Worm (Caenorhabditis elegans) whole organism, young adult: Measurements from ENCODE around the gene F26F4.9.

Source experiments
- D2030.7 ChIP-seq: fragments of 200-800 bp; sonication (Bioruptor generic); IDR thresholded peaks from 2 replicates; pipeline ENCODE4 v1.3.6; 2022; ENCODE audit warnings: missing genetic modification reagents, missing genetic modification characterization, missing compliant biosample characterization
- F33H1.4 ChIP-seq: fragments of 200-800 bp; sonication (Bioruptor generic); IDR thresholded peaks from 2 replicates; pipeline ENCODE4 v1.3.6; 2022; ENCODE audit warnings: missing genetic modification reagents, missing genetic modification characterization, missing compliant biosample characterization
- F49E8.2 ChIP-seq: sonication (generic microtip); optimal IDR thresholded peaks from 3 replicates; lab custom pipeline; 2017; ENCODE audit warnings: missing genetic modification characterization, mild to moderate bottlenecking, missing compliant biosample characterization, antibody characterized with exemption, moderate library complexity; ENCODE audit not compliant: insufficient read depth
- T26A5.8 ChIP-seq: sonication (generic microtip); optimal IDR thresholded peaks from 2 replicates; lab custom pipeline; 2016; ENCODE audit warnings: missing genetic modification characterization, missing compliant biosample characterization
- Y67H2A.10 ChIP-seq: fragments of 200-800 bp; sonication (Bioruptor generic); conservative IDR thresholded peaks from 2 replicates; pipeline ENCODE4 v1.3.6; 2022; ENCODE audit warnings: missing genetic modification reagents, missing genetic modification characterization, missing compliant biosample characterization
- ama-1 ChIP-seq, 3 experiments: fragments of 150-350 bp in 1 of 3; sonication (generic microtip) in 2 of 3; optimal IDR thresholded peaks; 2 replicates each; lab custom pipeline; 2014 to 2018; ENCODE audit warnings: missing biosample characterization in 2 of 3, missing genetic modification characterization in 2 of 3, missing genetic modification reagents in 2 of 3
- athp-1 ChIP-seq: sonication (generic microtip); optimal IDR thresholded peaks from 2 replicates; lab custom pipeline; 2017; ENCODE audit warnings: mild to moderate bottlenecking, missing genetic modification characterization, missing compliant biosample characterization
- attf-3 ChIP-seq: fragments of 200-800 bp; sonication (Bioruptor generic); conservative IDR thresholded peaks from 2 replicates; pipeline ENCODE4 v1.3.6; 2022; ENCODE audit warnings: missing genetic modification reagents, missing genetic modification characterization, missing compliant biosample characterization
- attf-5 ChIP-seq: fragments of 200-800 bp; sonication (Bioruptor generic); optimal IDR thresholded peaks from 2 replicates; lab custom pipeline; 2018; ENCODE audit warnings: mild to moderate bottlenecking, missing genetic modification characterization, missing compliant biosample characterization
- ccch-3 ChIP-seq: fragments of 200-800 bp; sonication (Bioruptor generic); optimal IDR thresholded peaks from 2 replicates; lab custom pipeline; 2018; ENCODE audit warnings: mild to moderate bottlenecking, missing genetic modification characterization, missing compliant biosample characterization
- cebp-2 ChIP-seq: fragments of 200-800 bp; sonication (Bioruptor generic); IDR thresholded peaks from 2 replicates; pipeline ENCODE4 v1.3.6; 2022; ENCODE audit warnings: missing genetic modification characterization, missing compliant biosample characterization
- ceh-91 ChIP-seq: fragments of 200-800 bp; sonication (Bioruptor generic); IDR thresholded peaks from 2 replicates; pipeline ENCODE4 v1.3.6; 2022; ENCODE audit warnings: missing genetic modification reagents, missing genetic modification characterization, missing compliant biosample characterization
- die-1 ChIP-seq: sonication (generic microtip); optimal IDR thresholded peaks from 2 replicates; lab custom pipeline; 2016; ENCODE audit warnings: missing genotype, mild to moderate bottlenecking, missing genetic modification characterization, missing compliant biosample characterization
- dox-1 ChIP-seq: fragments of 200-800 bp; sonication (Bioruptor generic); IDR thresholded peaks from 2 replicates; pipeline ENCODE4 v1.3.6; 2022; ENCODE audit warnings: missing genetic modification reagents, missing genetic modification characterization, missing compliant biosample characterization
- dpl-1 ChIP-seq: fragments of 150-350 bp; optimal IDR thresholded peaks from 2 replicates; lab custom pipeline; 2014; ENCODE audit warnings: missing biosample characterization, missing genetic modification reagents, missing genetic modification characterization
- efl-1 ChIP-seq: fragments of 150-350 bp; optimal IDR thresholded peaks from 2 replicates; lab custom pipeline; 2014; ENCODE audit warnings: missing biosample characterization, missing genetic modification reagents, missing genetic modification characterization
- ets-4 ChIP-seq: fragments of 200-800 bp; sonication (Bioruptor generic); optimal IDR thresholded peaks from 2 replicates; lab custom pipeline; 2018; ENCODE audit warnings: mild to moderate bottlenecking, missing genetic modification characterization, missing compliant biosample characterization
- fkh-3 ChIP-seq: sonication (generic microtip); optimal IDR thresholded peaks from 2 replicates; lab custom pipeline; 2016; ENCODE audit warnings: mild to moderate bottlenecking, missing genetic modification characterization, missing compliant biosample characterization
- hlh-12 ChIP-seq: sonication (generic microtip); optimal IDR thresholded peaks from 2 replicates; lab custom pipeline; 2016; ENCODE audit warnings: missing genetic modification characterization, missing compliant biosample characterization
- hlh-26 ChIP-seq: fragments of 200-800 bp; sonication (Bioruptor generic); conservative IDR thresholded peaks from 2 replicates; pipeline ENCODE4 v1.3.6; 2022; ENCODE audit warnings: missing genetic modification reagents, missing genetic modification characterization, missing compliant biosample characterization
- hmg-1.2 ChIP-seq: fragments of 200-800 bp; sonication (Bioruptor generic); IDR thresholded peaks from 2 replicates; pipeline ENCODE4 v1.3.6; 2022; ENCODE audit warnings: missing genetic modification reagents, missing genetic modification characterization, missing compliant biosample characterization
- hsf-1 ChIP-seq: fragments of 200-800 bp; sonication (Bioruptor generic); IDR thresholded peaks from 2 replicates; pipeline ENCODE4 v1.3.6; 2022; ENCODE audit warnings: missing genetic modification reagents, missing genetic modification characterization, missing compliant biosample characterization
- let-526 ChIP-seq: fragments of 200-800 bp; sonication (Bioruptor generic); IDR thresholded peaks from 2 replicates; pipeline ENCODE4 v1.3.6; 2022; ENCODE audit warnings: missing genetic modification reagents, missing genetic modification characterization, missing compliant biosample characterization
- let-607 ChIP-seq, 2 experiments: fragments of 200-800 bp in 1 of 2; sonication (Bioruptor generic) in 1 of 2; sonication (generic microtip) in 1 of 2; optimal IDR thresholded peaks; 2 replicates each; lab custom pipeline; 2016 to 2018; ENCODE audit warnings: mild to moderate bottlenecking in 2 of 2, missing compliant biosample characterization in 2 of 2, missing genetic modification characterization in 2 of 2, moderate library complexity in 2 of 2, missing genotype in 1 of 2
- lin-26 ChIP-seq: fragments of 200-800 bp; sonication (Bioruptor generic); IDR thresholded peaks from 2 replicates; pipeline ENCODE4 v1.3.6; 2022; ENCODE audit warnings: missing genetic modification reagents, missing genetic modification characterization, missing compliant biosample characterization
- lin-35 ChIP-seq, 3 experiments: fragments of 150-350 bp in 2 of 3; sonication (generic microtip) in 1 of 3; optimal IDR thresholded peaks; 2 replicates each; lab custom pipeline; 2014 to 2018; ENCODE audit warnings: missing biosample characterization in 3 of 3, missing genetic modification characterization in 3 of 3, missing genetic modification reagents in 3 of 3
- lin-40 ChIP-seq: sonication (generic microtip); optimal IDR thresholded peaks from 2 replicates; lab custom pipeline; 2016; ENCODE audit warnings: missing genetic modification characterization, mild to moderate bottlenecking, missing compliant biosample characterization, missing genotype, missing genetic modification reagents
- lin-54 ChIP-seq: fragments of 200-800 bp; sonication (Bioruptor generic); optimal IDR thresholded peaks from 2 replicates; lab custom pipeline; 2018; ENCODE audit warnings: mild to moderate bottlenecking, missing genetic modification characterization, missing compliant biosample characterization
- lsl-1 ChIP-seq: fragments of 200-800 bp; sonication (Bioruptor generic); optimal IDR thresholded peaks from 2 replicates; lab custom pipeline; 2018; ENCODE audit warnings: mild to moderate bottlenecking, missing genetic modification characterization, moderate library complexity, missing compliant biosample characterization
- madf-6 ChIP-seq: fragments of 200-800 bp; sonication (Bioruptor generic); IDR thresholded peaks from 2 replicates; pipeline ENCODE4 v1.3.6; 2022; ENCODE audit warnings: missing genetic modification reagents, missing genetic modification characterization, missing compliant biosample characterization
- mcd-1 ChIP-seq: fragments of 200-800 bp; sonication (Bioruptor generic); IDR thresholded peaks from 2 replicates; pipeline ENCODE4 v1.3.6; 2022; ENCODE audit warnings: missing genetic modification reagents, missing genetic modification characterization, missing compliant biosample characterization
- nfya-1 ChIP-seq: sonication (generic microtip); optimal IDR thresholded peaks from 2 replicates; lab custom pipeline; 2017; ENCODE audit warnings: antibody characterized with exemption, missing compliant biosample characterization, missing genetic modification characterization, borderline replicate concordance; ENCODE audit not compliant: insufficient read depth
- nhr-80 ChIP-seq: sonication (generic microtip); optimal IDR thresholded peaks from 2 replicates; lab custom pipeline; 2016; ENCODE audit warnings: missing genetic modification characterization, missing compliant biosample characterization
- pha-4 ChIP-seq: fragments of 150-350 bp; sonication (generic microtip); optimal IDR thresholded peaks from 2 replicates; lab custom pipeline; 2014; ENCODE audit warnings: missing biosample characterization, missing genetic modification reagents, missing genetic modification characterization
- repo-1 ChIP-seq: sonication (generic microtip); optimal IDR thresholded peaks from 2 replicates; lab custom pipeline; 2017; ENCODE audit warnings: mild to moderate bottlenecking, missing genetic modification characterization, missing compliant biosample characterization
- rpc-1 ChIP-seq, 2 experiments: fragments of 150-350 bp in 1 of 2; sonication (generic microtip) in 1 of 2; optimal IDR thresholded peaks; 2 replicates each; lab custom pipeline; 2014 to 2018; ENCODE audit warnings: missing biosample characterization in 1 of 2, missing genetic modification characterization in 1 of 2, missing genetic modification reagents in 1 of 2, missing genotype in 1 of 2
- snpc-1.1 ChIP-seq: sonication (generic microtip); optimal IDR thresholded peaks from 2 replicates; lab custom pipeline; 2017; ENCODE audit warnings: missing genetic modification characterization, mild to moderate bottlenecking, missing compliant biosample characterization, antibody characterized with exemption, moderate library complexity, missing genotype, missing genetic modification reagents; ENCODE audit not compliant: insufficient read depth
- snpc-3.4 ChIP-seq: sonication (generic microtip); optimal IDR thresholded peaks from 2 replicates; lab custom pipeline; 2017; ENCODE audit warnings: missing genetic modification characterization, mild to moderate bottlenecking, missing compliant biosample characterization, antibody characterized with exemption, moderate library complexity, missing genotype, missing genetic modification reagents
- tbx-9 ChIP-seq: sonication (generic microtip); optimal IDR thresholded peaks from 2 replicates; lab custom pipeline; 2016; ENCODE audit warnings: borderline replicate concordance, missing genetic modification characterization, inconsistent platforms, missing compliant biosample characterization
- ztf-22 ChIP-seq: fragments of 200-800 bp; sonication (Bioruptor generic); optimal IDR thresholded peaks from 2 replicates; lab custom pipeline; 2018; ENCODE audit warnings: mild to moderate bottlenecking, missing genetic modification characterization, moderate library complexity, missing compliant biosample characterization
- ztf-25 ChIP-seq: fragments of 200-800 bp; sonication (Bioruptor generic); IDR thresholded peaks from 2 replicates; pipeline ENCODE4 v1.3.6; 2022; ENCODE audit warnings: missing genetic modification reagents, missing genetic modification characterization, missing compliant biosample characterization
- ztf-28 ChIP-seq: fragments of 200-800 bp; sonication (Bioruptor generic); IDR thresholded peaks from 2 replicates; pipeline ENCODE4 v1.3.6; 2022; ENCODE audit warnings: missing genetic modification reagents, missing genetic modification characterization, missing compliant biosample characterization

Gene F26F4.9

ce11 chrIII:4920221-4920620, 7.9 kb upstream of the F26F4.9 start, which contains the start of gene ula-1:
TSS of gene ula-1 (minus strand) at chrIII:4920321.
- TF ChIP-seq lin-26 (GFP tag; lab: Robert Waterston, UW) (no peak), pha-4 (no peak), attf-5 (GFP tag; lab: Kevin White, UChicago) (no peak), F33H1.4 (no peak), ztf-28 (no peak), rpc-1 (optimal IDR thresholded peaks at IDR 0.05; lab: Kevin White, UChicago) (no peak), rpc-1 (tag; optimal IDR thresholded peaks at IDR 0.05; lab: Kevin White, UChicago) (no peak), let-526 (GFP tag; lab: Robert Waterston, UW) (no peak), ama-1 (optimal IDR thresholded peaks at IDR 0.05; lab: Kevin White, UChicago) (no peak), ama-1 (GFP tag; optimal IDR thresholded peaks at IDR 0.05; lab: Kevin White, UChicago) (no peak), tbx-9 (no peak), Y67H2A.10 (no peak), ccch-3 (GFP tag; lab: Kevin White, UChicago) (no peak), hlh-26 (GFP tag; lab: Robert Waterston, UW) (no peak), die-1 (tag; lab: Kevin White, UChicago) (no peak)

ce11 chrIII:4918906-4919305, 6.6 kb upstream of the F26F4.9 start:
- TF ChIP-seq ztf-25 (no peak), tbx-9 (no peak), dox-1 (GFP tag; lab: Robert Waterston, UW) (no peak), T26A5.8 (tag; lab: Kevin White, UChicago) (no peak), nfya-1 (no peak), repo-1 (tag; lab: Kevin White, UChicago) (no peak), athp-1 (tag; lab: Kevin White, UChicago) (no peak), ztf-22 (no peak), snpc-1.1 (tag; lab: Kevin White, UChicago) (no peak), hsf-1 (no peak), hmg-1.2 (GFP tag; lab: Robert Waterston, UW) (no peak), ets-4 (GFP tag; lab: Kevin White, UChicago) (no peak), pha-4 (no peak), hlh-12 (no peak)
- TF ChIP-seq, all 124 proteins: peak for 0

DNA sequence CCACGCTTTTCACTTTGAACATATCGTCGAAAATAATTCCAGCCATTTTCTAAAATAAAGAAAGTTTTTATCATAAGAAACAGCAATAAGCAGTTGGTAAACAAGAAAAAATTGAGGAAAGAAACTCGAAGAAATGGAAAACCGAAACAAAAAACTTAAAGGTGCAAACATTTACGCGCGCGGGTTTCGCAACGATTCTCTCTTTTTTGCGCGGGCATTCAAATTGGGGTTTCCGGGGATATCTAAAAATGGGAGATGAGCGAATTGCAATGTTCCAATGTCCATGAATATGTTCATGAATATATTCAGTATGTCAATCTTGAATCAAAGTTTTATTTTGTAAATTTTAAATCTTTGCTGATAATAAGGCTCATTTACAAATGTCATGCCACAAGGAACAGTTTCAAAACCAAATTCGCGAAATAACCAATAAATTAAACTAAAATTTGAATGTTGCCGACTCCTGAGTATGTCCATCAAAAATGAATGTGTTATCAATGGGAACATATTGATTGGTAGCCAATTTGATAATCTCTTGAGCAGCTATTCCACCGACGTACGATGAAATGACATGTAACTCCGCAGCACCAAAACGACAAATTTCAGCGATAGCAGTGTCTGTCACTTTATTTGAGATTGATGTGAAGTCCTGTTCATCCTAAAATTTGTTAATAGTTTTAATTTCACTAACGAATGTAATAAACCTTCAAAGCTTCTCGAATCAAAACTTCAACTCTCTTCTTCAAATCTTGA, 5.8 kb upstream of the F26F4.9 start, which contains the start of gene rpb-8:
Gene rpb-8, minus strand, starts transcription at position 49 of the 753 bp plus-strand sequence.
- TF ChIP-seq lin-40 (tag; lab: Kevin White, UChicago) (no peak), hmg-1.2 (GFP tag; lab: Robert Waterston, UW) (peak; percentile 8; the same call in 1 of the 2 replicates), die-1 (tag; lab: Kevin White, UChicago) (no peak), nhr-80 (tag; lab: Kevin White, UChicago) (peak; percentile 76), hsf-1 (no peak), lin-54 (GFP tag; lab: Kevin White, UChicago) (peak; percentile 87), ama-1 (optimal IDR thresholded peaks at IDR 0.05; lab: Kevin White, UChicago) (no peak), ama-1 (GFP tag; optimal IDR thresholded peaks at IDR 0.05; lab: Kevin White, UChicago) (no peak), D2030.7 (GFP tag; lab: Robert Waterston, UW) (0 out of 2 replicates have a peak, but pooled peaks have one; percentile 17), cebp-2 (GFP tag; lab: Robert Waterston, UW) (no peak), ceh-91 (GFP tag; lab: Robert Waterston, UW) (0 out of 2 replicates have a peak, but pooled peaks have one; percentile 14), efl-1 (GFP tag; lab: Kevin White, UChicago) (peak; percentile 70), fkh-3 (no peak), attf-3 (GFP tag; lab: Robert Waterston, UW) (no peak), dpl-1 (GFP tag; lab: Kevin White, UChicago) (peak; percentile 78), F49E8.2 (no peak), attf-5 (GFP tag; lab: Kevin White, UChicago) (peak; percentile 50), lsl-1 (GFP tag; lab: Kevin White, UChicago) (peak; percentile 13), mcd-1 (GFP tag; lab: Robert Waterston, UW) (0 out of 2 replicates have a peak, but pooled peaks have one; percentile 30), F33H1.4 (peak; percentile 83), snpc-3.4 (tag; lab: Kevin White, UChicago) (peak; percentile 29), madf-6 (GFP tag; lab: Robert Waterston, UW) (peak; percentile 65; the same call in 1 of the 2 replicates), ztf-28 (peak; percentile 71; the same call in 1 of the 2 replicates), let-607 (tag; optimal IDR thresholded peaks at IDR 0.05; lab: Kevin White, UChicago) (peak; percentile 85 to 96), lin-35 (GFP tag; optimal IDR thresholded peaks at IDR 0.05; lab: Kevin White, UChicago) (peak in 1 of 3 experiments; percentile 72)
